Fruit fly (Drosophila melanogaster) whole organism, embryonic: Measurements from ENCODE around the gene ash1.

Source experiments
- Bgb ChIP-seq: fragments of 200-800 bp; sonication (Bioruptor generic); IDR thresholded peaks from 2 replicates; pipeline ENCODE4 v1.3.6; 2022; ENCODE audit warnings: missing biosample characterization, missing genetic modification characterization; ENCODE audit not compliant: partially characterized antibody
- CG10321 ChIP-seq: fragments of 200-800 bp; sonication (Bioruptor generic); IDR thresholded peaks from 2 replicates; pipeline ENCODE4 v1.3.6; 2022; ENCODE audit warnings: missing biosample characterization, missing genetic modification characterization
- CG10543 ChIP-seq: fragments of 200-800 bp; sonication (Bioruptor generic); optimal IDR thresholded peaks from 3 replicates; lab custom pipeline; 2017; ENCODE audit warnings: missing biosample characterization, mild to moderate bottlenecking, missing genetic modification characterization, moderate library complexity
- CG11695 ChIP-seq: fragments of 200-800 bp; sonication (Bioruptor generic); IDR thresholded peaks from 3 replicates; pipeline ENCODE4 v1.3.6; 2022; ENCODE audit warnings: missing biosample characterization, missing genetic modification characterization
- CG12769 ChIP-seq: fragments of 200-800 bp; sonication (Bioruptor generic); optimal IDR thresholded peaks from 2 replicates; lab custom pipeline; 2019; ENCODE audit warnings: missing biosample characterization, mild to moderate bottlenecking, missing genetic modification characterization, moderate library complexity
- CG13287 ChIP-seq: fragments of 200-800 bp; sonication (Bioruptor generic); IDR thresholded peaks from 2 replicates; pipeline ENCODE4 v1.3.6; 2022; ENCODE audit warnings: missing biosample characterization, missing genetic modification characterization; ENCODE audit not compliant: partially characterized antibody
- CG13894 ChIP-seq: fragments of 200-800 bp; sonication (Bioruptor generic); optimal IDR thresholded peaks from 3 replicates; lab custom pipeline; 2018; ENCODE audit warnings: missing biosample characterization, mild to moderate bottlenecking, missing genetic modification characterization, moderate library complexity
- CG17328 ChIP-seq: fragments of 200-800 bp; sonication (Bioruptor generic); IDR thresholded peaks from 2 replicates; pipeline ENCODE4 v1.3.6; 2022; ENCODE audit warnings: missing biosample characterization, missing genetic modification characterization
- CG17385 ChIP-seq: fragments of 200-800 bp; sonication (Bioruptor generic); optimal IDR thresholded peaks from 3 replicates; lab custom pipeline; 2018; ENCODE audit warnings: missing biosample characterization, mild to moderate bottlenecking, missing genetic modification characterization
- CG18599 ChIP-seq: fragments of 200-800 bp; sonication (Bioruptor generic); optimal IDR thresholded peaks from 3 replicates; lab custom pipeline; 2017; ENCODE audit warnings: missing biosample characterization, missing genetic modification characterization, mild to moderate bottlenecking, moderate library complexity, missing genetic modification reagents
- CG2712 ChIP-seq: fragments of 200-800 bp; optimal IDR thresholded peaks from 3 replicates; lab custom pipeline; 2019; ENCODE audit warnings: missing biosample characterization, mild to moderate bottlenecking, missing genetic modification characterization, moderate library complexity
- CG2875 ChIP-seq: fragments of 200-800 bp; sonication (Bioruptor generic); optimal IDR thresholded peaks from 2 replicates; lab custom pipeline; 2017; ENCODE audit warnings: missing biosample characterization, mild to moderate bottlenecking, missing genetic modification characterization, missing genetic modification reagents
- CG4360 ChIP-seq: fragments of 200-800 bp; sonication (Bioruptor generic); IDR thresholded peaks from 2 replicates; pipeline ENCODE4 v1.3.6; 2022; ENCODE audit warnings: missing biosample characterization, missing genetic modification characterization
- CG6254 ChIP-seq: fragments of 200-800 bp; sonication (Bioruptor generic); optimal IDR thresholded peaks from 3 replicates; lab custom pipeline; 2017; ENCODE audit warnings: mild to moderate bottlenecking, missing biosample characterization, missing genetic modification reagents, missing genetic modification characterization
- CG6272 ChIP-seq: fragments of 200-800 bp; sonication (Bioruptor generic); IDR thresholded peaks from 2 replicates; pipeline ENCODE4 v1.3.6; 2022; ENCODE audit warnings: missing biosample characterization, missing genetic modification characterization
- CG8388 ChIP-seq: fragments of 200-800 bp; sonication (Bioruptor generic); optimal IDR thresholded peaks from 2 replicates; lab custom pipeline; 2019; ENCODE audit warnings: missing biosample characterization, mild to moderate bottlenecking, missing genetic modification characterization, moderate library complexity
- Dad ChIP-seq: fragments of 200-800 bp; sonication (Bioruptor generic); optimal IDR thresholded peaks from 3 replicates; lab custom pipeline; 2016; ENCODE audit warnings: missing biosample characterization, missing genetic modification characterization
- Deaf1 ChIP-seq: fragments of 200-800 bp; optimal IDR thresholded peaks from 3 replicates; lab custom pipeline; 2019; ENCODE audit warnings: missing biosample characterization, mild to moderate bottlenecking, missing genetic modification characterization, moderate library complexity
- Dll ChIP-seq: fragments of 200-800 bp; sonication (Bioruptor generic); IDR thresholded peaks from 4 replicates; pipeline ENCODE4 v1.3.6; 2022; ENCODE audit warnings: missing biosample characterization, missing genetic modification characterization; ENCODE audit not compliant: partially characterized antibody
- Eip74EF ChIP-seq, 2 experiments: fragments of 200-800 bp in 1 of 2; fragments of >200 bp in 1 of 2; sonication (Bioruptor generic) in 1 of 2; optimal IDR thresholded peaks; 2 replicates each; lab custom pipeline; 2017 to 2019; ENCODE audit warnings: missing biosample characterization in 2 of 2, missing genetic modification characterization in 2 of 2, mild to moderate bottlenecking in 1 of 2, moderate library complexity in 1 of 2
- Gsc ChIP-seq: fragments of 200-800 bp; sonication (Bioruptor generic); IDR thresholded peaks from 2 replicates; pipeline ENCODE4 v1.3.6; 2022; ENCODE audit warnings: missing biosample characterization, missing genetic modification characterization
- Jarid2 ChIP-seq: fragments of 200-800 bp; sonication (Bioruptor generic); optimal IDR thresholded peaks from 3 replicates; lab custom pipeline; 2017; ENCODE audit warnings: mild to moderate bottlenecking, missing biosample characterization, missing genetic modification reagents, missing genetic modification characterization
- Nf-YB ChIP-seq: fragments of 200-800 bp; sonication (Bioruptor generic); optimal IDR thresholded peaks from 3 replicates; lab custom pipeline; 2019; ENCODE audit warnings: missing biosample characterization, mild to moderate bottlenecking, missing genetic modification characterization, moderate library complexity
- Nf-YC ChIP-seq: fragments of 200-800 bp; optimal IDR thresholded peaks from 3 replicates; lab custom pipeline; 2019; ENCODE audit warnings: missing biosample characterization, mild to moderate bottlenecking, missing genetic modification characterization, moderate library complexity
- Spps ChIP-seq: fragments of 200-800 bp; sonication (Bioruptor generic); optimal IDR thresholded peaks from 2 replicates; lab custom pipeline; 2018; ENCODE audit warnings: missing biosample characterization, mild to moderate bottlenecking, missing genetic modification characterization
- Taf1 ChIP-seq: fragments of 200-800 bp; sonication (Bioruptor generic); IDR thresholded peaks from 2 replicates; pipeline ENCODE4 v1.3.6; 2022; ENCODE audit warnings: missing biosample characterization, missing genetic modification characterization
- bcd ChIP-seq: fragments of 200-800 bp; sonication (Bioruptor generic); optimal IDR thresholded peaks from 2 replicates; lab custom pipeline; 2017; ENCODE audit warnings: missing biosample characterization, mild to moderate bottlenecking, missing genetic modification characterization
- bowl ChIP-seq: fragments of 200-800 bp; sonication (Bioruptor generic); IDR thresholded peaks from 2 replicates; pipeline ENCODE4 v1.3.6; 2022; ENCODE audit warnings: missing biosample characterization, missing genetic modification characterization
- crol ChIP-seq: fragments of 200-800 bp; sonication (Bioruptor generic); IDR thresholded peaks from 2 replicates; pipeline ENCODE4 v1.3.6; 2022; ENCODE audit warnings: missing biosample characterization, missing genetic modification characterization
- dmrt99B ChIP-seq: fragments of 200-800 bp; sonication (Bioruptor generic); optimal IDR thresholded peaks from 2 replicates; lab custom pipeline; 2018; ENCODE audit warnings: missing biosample characterization, mild to moderate bottlenecking, missing genetic modification characterization, moderate library complexity
- ewg ChIP-seq: fragments of 200-800 bp; sonication (Bioruptor generic); optimal IDR thresholded peaks from 3 replicates; lab custom pipeline; 2017; ENCODE audit warnings: mild to moderate bottlenecking, missing biosample characterization, missing genetic modification reagents, missing genetic modification characterization
- gce ChIP-seq: fragments of 200-800 bp; sonication (Bioruptor generic); IDR thresholded peaks from 3 replicates; pipeline ENCODE4 v1.3.6; 2022; ENCODE audit warnings: missing biosample characterization, missing genetic modification characterization
- grn ChIP-seq: fragments of 200-800 bp; sonication (Bioruptor generic); optimal IDR thresholded peaks from 3 replicates; lab custom pipeline; 2017; ENCODE audit warnings: missing biosample characterization, missing genetic modification characterization
- kni ChIP-seq: fragments of 200-800 bp; sonication (Bioruptor generic); optimal IDR thresholded peaks from 3 replicates; lab custom pipeline; 2017; ENCODE audit warnings: mild to moderate bottlenecking, missing biosample characterization, missing genetic modification reagents, missing genetic modification characterization
- maf-S ChIP-seq: fragments of 200-800 bp; sonication (Bioruptor generic); optimal IDR thresholded peaks from 2 replicates; lab custom pipeline; 2016; ENCODE audit warnings: missing biosample characterization, missing genetic modification characterization
- mirr ChIP-seq: fragments of 200-800 bp; sonication (Bioruptor generic); optimal IDR thresholded peaks from 3 replicates; lab custom pipeline; 2018; ENCODE audit warnings: missing biosample characterization, mild to moderate bottlenecking, missing genetic modification characterization
- onecut ChIP-seq: fragments of 200-800 bp; sonication (Bioruptor generic); IDR thresholded peaks from 2 replicates; pipeline ENCODE4 v1.3.6; 2022; ENCODE audit warnings: missing biosample characterization, missing genetic modification characterization
- ro ChIP-seq: fragments of 200-800 bp; sonication (Bioruptor generic); IDR thresholded peaks from 2 replicates; pipeline ENCODE4 v1.3.6; 2022; ENCODE audit warnings: missing biosample characterization, missing genetic modification characterization
- run ChIP-seq: fragments of 200-800 bp; sonication (Bioruptor generic); optimal IDR thresholded peaks from 3 replicates; lab custom pipeline; 2018; ENCODE audit warnings: missing biosample characterization, mild to moderate bottlenecking, missing genetic modification characterization
- schlank ChIP-seq: fragments of 200-800 bp; sonication (Bioruptor generic); optimal IDR thresholded peaks from 2 replicates; lab custom pipeline; 2018; ENCODE audit warnings: missing biosample characterization, mild to moderate bottlenecking, missing genetic modification characterization
- seq ChIP-seq: fragments of 200-800 bp; sonication (Bioruptor generic); IDR thresholded peaks from 2 replicates; pipeline ENCODE4 v1.3.6; 2022; ENCODE audit warnings: missing biosample characterization, missing genetic modification characterization
- sisA ChIP-seq: fragments of 200-800 bp; sonication (Bioruptor generic); IDR thresholded peaks from 2 replicates; pipeline ENCODE4 v1.3.6; 2022; ENCODE audit warnings: missing biosample characterization, missing genetic modification characterization
- slp2 ChIP-seq: fragments of 200-800 bp; sonication (Bioruptor generic); optimal IDR thresholded peaks from 2 replicates; lab custom pipeline; 2016; ENCODE audit warnings: missing biosample characterization, missing genetic modification characterization
- so ChIP-seq: fragments of 200-800 bp; sonication (Bioruptor generic); IDR thresholded peaks from 3 replicates; pipeline ENCODE4 v1.3.6; 2022; ENCODE audit warnings: missing biosample characterization, missing genetic modification characterization
- stc ChIP-seq: fragments of 200-800 bp; sonication (Bioruptor generic); IDR thresholded peaks from 2 replicates; pipeline ENCODE4 v1.3.6; 2022; ENCODE audit warnings: missing biosample characterization, missing genetic modification characterization
- unc-4 ChIP-seq: fragments of 200-800 bp; sonication (Bioruptor generic); IDR thresholded peaks from 2 replicates; pipeline ENCODE4 v1.3.6; 2022; ENCODE audit warnings: missing biosample characterization, missing genetic modification characterization; ENCODE audit not compliant: partially characterized antibody
- yki ChIP-seq: fragments of >200 bp; optimal IDR thresholded peaks from 3 replicates; lab custom pipeline; 2018

Gene ash1

dm6 chr3L:19636821-19637460, 38.4 kb upstream of the ash1 start (continued):
- TF ChIP-seq sisA (GFP tag; lab: Robert Waterston, UW) (no peak), CG17328 (GFP tag; lab: Robert Waterston, UW) (no peak; the same call in 1 of the 2 replicates), CG2875 (GFP tag; lab: Kevin White, UChicago) (peak; percentile 31), bcd (GFP tag; lab: Kevin White, UChicago) (no peak), Jarid2 (GFP tag; lab: Kevin White, UChicago) (no peak), Taf1 (GFP tag; lab: Robert Waterston, UW) (no peak), Spps (tag; lab: Kevin White, UChicago) (peak; percentile 79), CG6272 (GFP tag; lab: Robert Waterston, UW) (no peak), slp2 (no peak), ro (GFP tag; lab: Robert Waterston, UW) (no peak), maf-S (GFP tag; lab: Kevin White, UChicago) (no peak), dmrt99B (no peak), yki (no peak), CG8388 (GFP tag; lab: Kevin White, UChicago) (peak; percentile 51), bowl (GFP tag; lab: Robert Waterston, UW) (no peak), Nf-YB (GFP tag; lab: Kevin White, UChicago) (peak; percentile 56)

- TF ChIP-seq Jarid2 (GFP tag; lab: Kevin White, UChicago) (peak; percentile 78), seq (peak; percentile 82; the same call in 1 of the 2 replicates), Nf-YB (GFP tag; lab: Kevin White, UChicago) (peak; percentile 71), slp2 (no peak), grn (GFP tag; lab: Kevin White, UChicago) (peak; percentile 29), CG17385 (GFP tag; lab: Kevin White, UChicago) (peak; percentile 63), CG6254 (GFP tag; lab: Kevin White, UChicago) (peak; percentile 29), kni (GFP tag; lab: Kevin White, UChicago) (peak; percentile 84), Bgb (GFP tag; lab: Robert Waterston, UW) (peak; percentile 41; the same call in 1 of the 2 replicates), CG18599 (GFP tag; lab: Kevin White, UChicago) (no peak), CG12769 (tag; lab: Kevin White, UChicago) (peak; percentile 85), CG10321 (GFP tag; lab: Robert Waterston, UW) (no peak), CG11695 (GFP tag; lab: Robert Waterston, UW) (0 out of 3 replicates have a peak, but pooled peaks have one; percentile 48), onecut (GFP tag; lab: Robert Waterston, UW) (peak; percentile 83; the same call in 1 of the 2 replicates), unc-4 (GFP tag; lab: Robert Waterston, UW) (peak; percentile 41), gce (0 out of 3 replicates have a peak, but pooled peaks have one; percentile 19), stc (GFP tag; lab: Robert Waterston, UW) (peak; percentile 32; the same call in 1 of the 2 replicates), ewg (peak; percentile 99), Nf-YC (tag; lab: Kevin White, UChicago) (peak; percentile 74), Eip74EF (GFP tag; optimal IDR thresholded peaks at IDR 0.05; lab: Kevin White, UChicago) (peak in 1 of 2 experiments; percentile 2), CG2712 (tag; lab: Kevin White, UChicago) (peak; percentile 1), schlank (no peak), CG13894 (peak; percentile 18), CG13287 (peak; percentile 47; the same call in 1 of the 2 replicates), mirr (GFP tag; lab: Kevin White, UChicago) (peak; percentile 14), Dll (GFP tag; lab: Robert Waterston, UW) (0 out of 4 replicates have a peak, but pooled peaks have one; percentile 36), Deaf1 (peak; percentile 21), crol (GFP tag; lab: Robert Waterston, UW) (no peak; the same call in 1 of the 2 replicates), Gsc (no peak), CG10543 (GFP tag; lab: Kevin White, UChicago) (peak; percentile 0), CG4360 (peak; percentile 90), so (peak; percentile 38; the same call in 1 of the 3 replicates), Dad (GFP tag; lab: Kevin White, UChicago) (no peak), run (tag; lab: Kevin White, UChicago) (peak; percentile 7)
Observed at dm6 chr3L:19635478-19635996, 37.0 kb upstream of the ash1 start, which contains the start of gene wnd. TSS of gene wnd (minus strand) at chr3L:19635783.
